Worm (Caenorhabditis elegans): ENCODE results near the gene bus-4.

ce11 chrIV:4705922-4706321 lies 17.9 kb downstream of the bus-4 start:
- no peak for TF ChIP-seq aly-2 (tag; optimal IDR thresholded peaks at IDR 0.05)
- TF ChIP-seq nfya-1 (tag; optimal IDR thresholded peaks at IDR 0.05; ENCODE audit: insufficient read depth) = peak; percentile 73
- no peak for TF ChIP-seq egl-27 (tag; optimal IDR thresholded peaks at IDR 0.05)
- TF ChIP-seq elt-3 (tag; optimal IDR thresholded peaks at IDR 0.05) = no peak
- no peak for TF ChIP-seq ZK546.5 (tag; optimal IDR thresholded peaks at IDR 0.05)
- TF ChIP-seq unc-62 (GFP tag; optimal IDR thresholded peaks at IDR 0.05) = no peak
- no peak for TF ChIP-seq nhr-28 (tag; optimal IDR thresholded peaks at IDR 0.05)
- TF ChIP-seq ztf-11 (tag; optimal IDR thresholded peaks at IDR 0.05) = no peak
- TF ChIP-seq mdl-1 (tag; optimal IDR thresholded peaks at IDR 0.05) = no peak
- TF ChIP-seq elt-1 (tag; optimal IDR thresholded peaks at IDR 0.05) = no peak

Measured in whole organism, L3 larva.